Fruit fly (Drosophila melanogaster) whole organism, embryonic: ENCODE results near the gene Tsp29Fb.

Experiments
- Aef1 ChIP-seq: fragments of 200-800 bp; sonication (Bioruptor generic); IDR thresholded peaks from 3 replicates; pipeline ENCODE4 v1.3.6; 2022; ENCODE audit warnings: missing biosample characterization, missing genetic modification characterization
- Blimp-1 ChIP-seq: fragments of 200-800 bp; sonication (Bioruptor generic); optimal IDR thresholded peaks from 3 replicates; lab custom pipeline; 2018; ENCODE audit warnings: missing biosample characterization, missing genetic modification characterization, mild to moderate bottlenecking, moderate library complexity, missing genetic modification reagents
- CG12659 ChIP-seq: fragments of 200-800 bp; sonication (Bioruptor generic); optimal IDR thresholded peaks from 3 replicates; lab custom pipeline; 2017; ENCODE audit warnings: mild to moderate bottlenecking, missing biosample characterization, missing genetic modification reagents, missing genetic modification characterization
- CG13894 ChIP-seq: fragments of 200-800 bp; sonication (Bioruptor generic); optimal IDR thresholded peaks from 3 replicates; lab custom pipeline; 2018; ENCODE audit warnings: missing biosample characterization, mild to moderate bottlenecking, missing genetic modification characterization, moderate library complexity
- CG15696 ChIP-seq: fragments of 200-800 bp; sonication (Bioruptor generic); optimal IDR thresholded peaks from 2 replicates; lab custom pipeline; 2019; ENCODE audit warnings: missing biosample characterization, mild to moderate bottlenecking, missing genetic modification characterization, moderate library complexity
- CG18011 ChIP-seq: fragments of 200-800 bp; sonication (Bioruptor generic); optimal IDR thresholded peaks from 2 replicates; lab custom pipeline; 2017; ENCODE audit warnings: missing biosample characterization, missing genetic modification characterization, mild to moderate bottlenecking, moderate library complexity, missing genotype
- CG2202 ChIP-seq: fragments of 200-800 bp; sonication (Bioruptor generic); optimal IDR thresholded peaks from 2 replicates; lab custom pipeline; 2018; ENCODE audit warnings: missing biosample characterization, mild to moderate bottlenecking, missing genetic modification characterization
- CG2889 ChIP-seq: fragments of 200-800 bp; sonication (Bioruptor generic); IDR thresholded peaks from 3 replicates; pipeline ENCODE4 v1.3.6; 2022; ENCODE audit warnings: missing biosample characterization, missing genetic modification characterization
- CG33213 ChIP-seq: fragments of 200-800 bp; sonication (Bioruptor generic); optimal IDR thresholded peaks from 3 replicates; lab custom pipeline; 2016; ENCODE audit warnings: missing biosample characterization, missing genetic modification characterization
- CG4404 ChIP-seq: fragments of 200-800 bp; sonication (Bioruptor generic); IDR thresholded peaks from 2 replicates; pipeline ENCODE4 v1.3.6; 2022; ENCODE audit warnings: missing biosample characterization, missing genetic modification characterization
- CG4424 ChIP-seq: fragments of 200-800 bp; sonication (Bioruptor generic); optimal IDR thresholded peaks from 3 replicates; lab custom pipeline; 2016; ENCODE audit warnings: missing biosample characterization, missing genetic modification characterization
- CG4730 ChIP-seq: fragments of 200-800 bp; sonication (Bioruptor generic); IDR thresholded peaks from 2 replicates; pipeline ENCODE4 v1.3.6; 2022; ENCODE audit warnings: missing biosample characterization, missing genetic modification characterization
- CG6854 ChIP-seq: fragments of 200-800 bp; sonication (Bioruptor generic); optimal IDR thresholded peaks from 3 replicates; lab custom pipeline; 2017; ENCODE audit warnings: missing biosample characterization, mild to moderate bottlenecking, missing genetic modification characterization
- CG7745 ChIP-seq: fragments of 200-800 bp; sonication (Bioruptor generic); optimal IDR thresholded peaks from 2 replicates; lab custom pipeline; 2018; ENCODE audit warnings: missing biosample characterization, mild to moderate bottlenecking, missing genetic modification characterization, moderate library complexity
- CG9817 ChIP-seq: fragments of 200-800 bp; sonication (Bioruptor generic); optimal IDR thresholded peaks from 2 replicates; lab custom pipeline; 2018; ENCODE audit warnings: missing biosample characterization, mild to moderate bottlenecking, missing genetic modification characterization, moderate library complexity
- Fer3 ChIP-seq: fragments of 200-800 bp; sonication (Bioruptor generic); optimal IDR thresholded peaks from 2 replicates; lab custom pipeline; 2018; ENCODE audit warnings: missing biosample characterization, mild to moderate bottlenecking, missing genetic modification characterization, moderate library complexity
- Hey ChIP-seq: fragments of 200-800 bp; sonication (Bioruptor generic); optimal IDR thresholded peaks from 3 replicates; lab custom pipeline; 2018; ENCODE audit warnings: missing biosample characterization, mild to moderate bottlenecking, missing genetic modification characterization
- Lim3 ChIP-seq: fragments of 200-800 bp; sonication (Bioruptor generic); IDR thresholded peaks from 2 replicates; pipeline ENCODE4 v1.3.6; 2022; ENCODE audit warnings: missing biosample characterization, missing genetic modification characterization
- Med ChIP-seq: fragments of 200-800 bp; sonication (Bioruptor generic); peaks from one replicate; lab custom pipeline; 2016; ENCODE audit warnings: missing biosample characterization, missing genetic modification characterization, mild to moderate bottlenecking, inconsistent platforms, moderate library complexity
- Mes4 ChIP-seq: fragments of 200-800 bp; sonication (Bioruptor generic); optimal IDR thresholded peaks from 2 replicates; lab custom pipeline; 2016; ENCODE audit warnings: missing biosample characterization, missing genetic modification characterization
- Mrtf ChIP-seq: fragments of 200-800 bp; sonication (Bioruptor generic); IDR thresholded peaks from 3 replicates; pipeline ENCODE4 v1.3.6; 2022; ENCODE audit warnings: missing biosample characterization, missing genetic modification characterization
- Opbp ChIP-seq: fragments of 200-800 bp; sonication (Bioruptor generic); IDR thresholded peaks from 3 replicates; pipeline ENCODE4 v1.3.6; 2022; ENCODE audit warnings: missing biosample characterization, missing genetic modification characterization; ENCODE audit not compliant: partially characterized antibody
- Optix ChIP-seq: fragments of 200-800 bp; sonication (Bioruptor generic); IDR thresholded peaks from 3 replicates; pipeline ENCODE4 v1.3.6; 2022; ENCODE audit warnings: missing biosample characterization, missing genetic modification characterization
- Poxn ChIP-seq: fragments of 200-800 bp; sonication (Bioruptor generic); IDR thresholded peaks from 2 replicates; pipeline ENCODE4 v1.3.6; 2022; ENCODE audit warnings: missing biosample characterization, missing genetic modification characterization
- Scr ChIP-seq: fragments of 200-800 bp; sonication (Bioruptor generic); IDR thresholded peaks from 2 replicates; pipeline ENCODE4 v1.3.6; 2022; ENCODE audit warnings: missing biosample characterization, missing genetic modification characterization; ENCODE audit not compliant: partially characterized antibody
- Sry-β ChIP-seq: fragments of 200-800 bp; sonication (Bioruptor generic); optimal IDR thresholded peaks from 2 replicates; lab custom pipeline; 2018; ENCODE audit warnings: missing biosample characterization, mild to moderate bottlenecking, missing genetic modification characterization, moderate library complexity
- ac ChIP-seq: fragments of 200-800 bp; sonication (Bioruptor generic); optimal IDR thresholded peaks from 3 replicates; lab custom pipeline; 2017; ENCODE audit warnings: missing biosample characterization, mild to moderate bottlenecking, missing genetic modification characterization
- al ChIP-seq: fragments of 200-800 bp; sonication (Bioruptor generic); IDR thresholded peaks from 2 replicates; pipeline ENCODE4 v1.3.6; 2022; ENCODE audit warnings: missing biosample characterization, missing genetic modification characterization
- ara ChIP-seq: fragments of 200-800 bp; sonication (Bioruptor generic); IDR thresholded peaks from 2 replicates; pipeline ENCODE4 v1.3.6; 2022; ENCODE audit warnings: missing biosample characterization, missing genetic modification characterization
- cg ChIP-seq: fragments of 200-800 bp; sonication (Bioruptor generic); optimal IDR thresholded peaks from 3 replicates; lab custom pipeline; 2019; ENCODE audit warnings: missing biosample characterization, mild to moderate bottlenecking, missing genetic modification characterization, moderate library complexity
- dm ChIP-seq: fragments of 200-800 bp; sonication (Bioruptor generic); optimal IDR thresholded peaks from 3 replicates; lab custom pipeline; 2016; ENCODE audit warnings: missing biosample characterization, missing genetic modification characterization
- eve ChIP-seq, 2 experiments: fragments of >200 bp; optimal IDR thresholded peaks; 2 replicates each; lab custom pipeline; 2017; ENCODE audit warnings: missing biosample characterization in 2 of 2, missing genetic modification characterization in 2 of 2
- ewg ChIP-seq: fragments of 200-800 bp; sonication (Bioruptor generic); optimal IDR thresholded peaks from 3 replicates; lab custom pipeline; 2017; ENCODE audit warnings: mild to moderate bottlenecking, missing biosample characterization, missing genetic modification reagents, missing genetic modification characterization
- fd3F ChIP-seq: fragments of 200-800 bp; sonication (Bioruptor generic); optimal IDR thresholded peaks from 2 replicates; lab custom pipeline; 2018; ENCODE audit warnings: missing biosample characterization, mild to moderate bottlenecking, missing genetic modification characterization, moderate library complexity
- gce ChIP-seq: fragments of 200-800 bp; sonication (Bioruptor generic); IDR thresholded peaks from 3 replicates; pipeline ENCODE4 v1.3.6; 2022; ENCODE audit warnings: missing biosample characterization, missing genetic modification characterization
- gem ChIP-seq: fragments of 200-800 bp; sonication (Bioruptor generic); optimal IDR thresholded peaks from 2 replicates; lab custom pipeline; 2019; ENCODE audit warnings: missing biosample characterization, mild to moderate bottlenecking, missing genetic modification characterization, moderate library complexity
- hth ChIP-seq: fragments of >200 bp; optimal IDR thresholded peaks from 2 replicates; lab custom pipeline; 2017; ENCODE audit warnings: inconsistent platforms
- insv ChIP-seq, 2 experiments: fragments of 200-800 bp; sonication (Bioruptor generic); optimal IDR thresholded peaks; 3 replicates each; lab custom pipeline; 2016 to 2018; ENCODE audit warnings: missing biosample characterization in 2 of 2, missing genetic modification characterization in 2 of 2
- kni ChIP-seq: fragments of 200-800 bp; sonication (Bioruptor generic); optimal IDR thresholded peaks from 3 replicates; lab custom pipeline; 2017; ENCODE audit warnings: mild to moderate bottlenecking, missing biosample characterization, missing genetic modification reagents, missing genetic modification characterization
- lab ChIP-seq: fragments of 200-800 bp; sonication (Bioruptor generic); optimal IDR thresholded peaks from 3 replicates; lab custom pipeline; 2017; ENCODE audit warnings: missing biosample characterization, missing genetic modification characterization, mild to moderate bottlenecking, moderate library complexity, missing genetic modification reagents
- nerfin-1 ChIP-seq: fragments of 200-800 bp; sonication (Bioruptor generic); optimal IDR thresholded peaks from 3 replicates; lab custom pipeline; 2019; ENCODE audit warnings: missing biosample characterization, mild to moderate bottlenecking, missing genetic modification characterization, moderate library complexity
- org-1 ChIP-seq: fragments of 200-800 bp; sonication (Bioruptor generic); optimal IDR thresholded peaks from 2 replicates; lab custom pipeline; 2017; ENCODE audit warnings: missing biosample characterization, missing genetic modification characterization
- pita ChIP-seq: fragments of 200-800 bp; sonication (Bioruptor generic); optimal IDR thresholded peaks from 2 replicates; lab custom pipeline; 2017; ENCODE audit warnings: missing biosample characterization, mild to moderate bottlenecking, missing genetic modification characterization
- psq ChIP-seq: fragments of 200-800 bp; sonication (Bioruptor generic); optimal IDR thresholded peaks from 2 replicates; lab custom pipeline; 2017; ENCODE audit warnings: missing biosample characterization, missing genetic modification characterization
- row ChIP-seq: fragments of 200-800 bp; sonication (Bioruptor generic); IDR thresholded peaks from 3 replicates; pipeline ENCODE4 v1.3.6; 2022; ENCODE audit warnings: missing biosample characterization, missing genetic modification characterization
- run ChIP-seq: fragments of 200-800 bp; sonication (Bioruptor generic); optimal IDR thresholded peaks from 3 replicates; lab custom pipeline; 2018; ENCODE audit warnings: missing biosample characterization, mild to moderate bottlenecking, missing genetic modification characterization
- sqz ChIP-seq: fragments of 200-800 bp; sonication (Bioruptor generic); optimal IDR thresholded peaks from 3 replicates; lab custom pipeline; 2018; ENCODE audit warnings: missing biosample characterization, mild to moderate bottlenecking, missing genetic modification characterization
- tap ChIP-seq: fragments of 200-800 bp; optimal IDR thresholded peaks from 3 replicates; lab custom pipeline; 2019; ENCODE audit warnings: missing biosample characterization, mild to moderate bottlenecking, missing genetic modification characterization, moderate library complexity
- wek ChIP-seq: fragments of 200-800 bp; sonication (Bioruptor generic); optimal IDR thresholded peaks from 3 replicates; lab custom pipeline; 2018; ENCODE audit warnings: missing biosample characterization, mild to moderate bottlenecking, missing genetic modification characterization, moderate library complexity
- zen ChIP-seq: fragments of 200-800 bp; sonication (Bioruptor generic); optimal IDR thresholded peaks from 3 replicates; lab custom pipeline; 2018; ENCODE audit warnings: missing biosample characterization, mild to moderate bottlenecking, missing genetic modification characterization, moderate library complexity
- zen2 ChIP-seq: fragments of 200-800 bp; sonication (Bioruptor generic); IDR thresholded peaks from 3 replicates; pipeline ENCODE4 v1.3.6; 2022; ENCODE audit warnings: missing biosample characterization, missing genetic modification characterization; ENCODE audit not compliant: partially characterized antibody
- zfh1 ChIP-seq: fragments of 200-800 bp; sonication (Bioruptor generic); IDR thresholded peaks from 3 replicates; pipeline ENCODE4 v1.3.6; 2022; ENCODE audit warnings: missing biosample characterization, missing genetic modification characterization

Tsp29Fb gene

DNA sequence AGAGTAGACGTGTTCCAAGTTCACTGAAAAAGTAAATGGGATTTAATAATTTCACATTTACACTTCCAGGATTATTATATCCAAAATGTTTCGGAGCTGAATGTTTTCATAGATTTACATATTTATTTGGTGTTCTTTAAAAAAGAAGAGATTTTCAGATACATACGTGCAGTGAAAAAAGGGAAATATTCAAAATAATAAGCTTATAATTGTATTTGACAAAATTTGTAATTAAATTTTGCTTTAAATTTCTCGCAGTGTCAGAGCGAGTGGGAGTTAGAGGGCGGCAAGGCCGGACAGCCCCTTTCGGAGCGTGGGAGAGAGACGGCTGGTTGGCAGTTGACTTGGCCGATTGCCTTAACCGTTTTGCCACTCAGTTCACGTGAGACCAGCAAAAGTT lies at the start of gene Tsp29Fb (continued):
- TF ChIP-seq dm (GFP tag; lab: Kevin White, UChicago), result peak; percentile 1
- TF ChIP-seq zfh1, result no peak
- no peak for TF ChIP-seq sqz (GFP tag; lab: Kevin White, UChicago)
- no peak for TF ChIP-seq Poxn (GFP tag; lab: Robert Waterston, UW)
- no peak for TF ChIP-seq eve (GFP tag; optimal IDR thresholded peaks at IDR 0.05; lab: Kevin White, UChicago)
- TF ChIP-seq psq (GFP tag; lab: Kevin White, UChicago), result no peak
- TF ChIP-seq gce, result no peak
- TF ChIP-seq row, result peak; percentile 92
- no peak for TF ChIP-seq Optix (GFP tag; lab: Robert Waterston, UW)
- peak; percentile 52 for TF ChIP-seq run (tag; lab: Kevin White, UChicago)
- no peak for TF ChIP-seq CG2202 (tag; lab: Kevin White, UChicago)
- no peak for TF ChIP-seq wek
- TF ChIP-seq insv (GFP tag; optimal IDR thresholded peaks at IDR 0.05; lab: Kevin White, UChicago), result no peak
- peak; percentile 61; the same call in 2 of the 3 replicates for TF ChIP-seq Mrtf (GFP tag; lab: Robert Waterston, UW)
- TF ChIP-seq CG33213 (GFP tag; lab: Kevin White, UChicago), result no peak
- TF ChIP-seq CG6854 (GFP tag; lab: Kevin White, UChicago), result peak; percentile 49
- peak; percentile 45; the same call in 1 of the 2 replicates for TF ChIP-seq ara (GFP tag; lab: Robert Waterston, UW)
- no peak for TF ChIP-seq Lim3
- TF ChIP-seq CG4404 (GFP tag; lab: Robert Waterston, UW), result peak; percentile 23; the same call in 1 of the 2 replicates
- no peak for TF ChIP-seq Mes4 (GFP tag; lab: Kevin White, UChicago)
- peak; percentile 68 for TF ChIP-seq nerfin-1
- no peak for TF ChIP-seq Sry-β (GFP tag; lab: Kevin White, UChicago)
- no peak for TF ChIP-seq zen2 (GFP tag; lab: Robert Waterston, UW)
- peak; percentile 20 for TF ChIP-seq CG15696 (tag; lab: Kevin White, UChicago)
- TF ChIP-seq CG4730, result 0 out of 2 replicates have a peak, but pooled peaks have one; percentile 45
- no peak for TF ChIP-seq pita (GFP tag; lab: Kevin White, UChicago)
- TF ChIP-seq org-1 (GFP tag; lab: Kevin White, UChicago), result peak; percentile 71
- TF ChIP-seq fd3F, result peak; percentile 78

DNA sequence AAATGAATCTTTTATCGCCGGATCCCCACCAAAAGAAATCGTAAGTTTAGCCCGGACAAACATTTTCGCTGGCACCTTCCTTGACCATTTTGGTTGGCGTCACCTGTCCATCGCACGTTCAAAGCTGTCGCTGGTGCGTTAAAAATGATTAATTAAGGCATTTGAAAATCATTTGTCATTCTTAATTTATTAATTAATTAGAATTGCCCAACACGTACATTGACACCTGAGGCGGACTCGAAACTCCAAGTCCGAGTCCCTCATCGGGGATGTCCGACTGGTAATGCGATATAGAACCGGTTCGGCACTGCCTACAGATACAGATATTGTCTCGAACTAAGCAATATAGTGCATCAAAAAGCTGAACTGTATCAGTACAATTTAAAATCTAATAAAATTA lies 49.0 kb upstream of the Tsp29Fb start:
- TF ChIP-seq ewg, result no peak
- peak; percentile 23 for TF ChIP-seq Med
- TF ChIP-seq ac (GFP tag; lab: Kevin White, UChicago), result no peak
- no peak for TF ChIP-seq CG4424 (GFP tag; lab: Kevin White, UChicago)
- no peak for TF ChIP-seq Fer3 (tag; lab: Kevin White, UChicago)
- TF ChIP-seq CG12659 (GFP tag; lab: Kevin White, UChicago), result no peak
- no peak for TF ChIP-seq CG18011 (GFP tag; lab: Kevin White, UChicago)
- TF ChIP-seq al, result no peak
- no peak for TF ChIP-seq Blimp-1 (GFP tag; lab: Kevin White, UChicago)
- no peak for TF ChIP-seq cg (GFP tag; lab: Kevin White, UChicago)
- no peak for TF ChIP-seq zen (tag; lab: Kevin White, UChicago)
- no peak for TF ChIP-seq Aef1 (GFP tag; lab: Robert Waterston, UW)
- TF ChIP-seq Hey (tag; lab: Kevin White, UChicago), result no peak
- TF ChIP-seq gem (tag; lab: Kevin White, UChicago), result no peak
- TF ChIP-seq CG7745 (tag; lab: Kevin White, UChicago), result peak; percentile 86
- TF ChIP-seq CG9817, result no peak
- TF ChIP-seq Lim3, result no peak
- no peak for TF ChIP-seq tap
- TF ChIP-seq Scr (GFP tag; lab: Robert Waterston, UW), result no peak
- no peak for TF ChIP-seq Opbp
- peak; percentile 1 for TF ChIP-seq kni (GFP tag; lab: Kevin White, UChicago)
- peak; percentile 53 for TF ChIP-seq lab (GFP tag; lab: Kevin White, UChicago)
- no peak for TF ChIP-seq CG13894 (tag; lab: Kevin White, UChicago)
- no peak for TF ChIP-seq CG2889 (GFP tag; lab: Robert Waterston, UW)
- no peak for TF ChIP-seq hth (lab: Kevin White, UChicago)
